Worm (Caenorhabditis elegans) whole organism, L1 larva: ENCODE measurements around the gene srx-119.
A peak's percentile ranks its signal among the peaks of the same experiment; 100 is the strongest.

Experiments
- aha-1 ChIP-seq: fragments of 150-350 bp; optimal IDR thresholded peaks from 2 replicates; lab custom pipeline; 2014; ENCODE audit warnings: missing biosample characterization, missing genetic modification characterization
- alr-1 ChIP-seq: fragments of 200-800 bp; sonication (Bioruptor generic); optimal IDR thresholded peaks from 2 replicates; lab custom pipeline; 2018; ENCODE audit warnings: borderline replicate concordance, mild to moderate bottlenecking, missing genetic modification characterization, missing compliant biosample characterization
- ceh-63 ChIP-seq: fragments of 200-800 bp; sonication (Bioruptor generic); optimal IDR thresholded peaks from 2 replicates; lab custom pipeline; 2018; ENCODE audit warnings: mild to moderate bottlenecking, missing genetic modification characterization, missing compliant biosample characterization
- dpl-1 ChIP-seq, 3 experiments: fragments of 150-350 bp in 2 of 3; sonication (generic microtip) in 1 of 3; optimal IDR thresholded peaks; 2 replicates each; lab custom pipeline; 2014 to 2017; ENCODE audit warnings: missing biosample characterization in 3 of 3, missing genetic modification characterization in 3 of 3, missing genetic modification reagents in 3 of 3
- efl-1 ChIP-seq, 4 experiments: fragments of 150-350 bp; optimal IDR thresholded peaks in 3 of 4; peaks in 1 of 4; 1 replicate in 1 of 4; 2 replicates in 3 of 4; lab custom pipeline; 2014; ENCODE audit warnings: missing biosample characterization in 2 of 4, missing genetic modification characterization in 2 of 4, missing genetic modification reagents in 2 of 4
- elt-2 ChIP-seq: sonication (generic microtip); optimal IDR thresholded peaks from 2 replicates; lab custom pipeline; 2016; ENCODE audit warnings: missing genetic modification characterization, mild to moderate bottlenecking, inconsistent platforms, missing compliant biosample characterization, missing genetic modification reagents
- fkh-8 ChIP-seq: sonication (generic microtip); optimal IDR thresholded peaks from 2 replicates; lab custom pipeline; 2016; ENCODE audit warnings: mild to moderate bottlenecking, missing genetic modification characterization, missing compliant biosample characterization
- lin-35 ChIP-seq, 2 experiments: fragments of 150-350 bp; optimal IDR thresholded peaks; 2 replicates each; lab custom pipeline; 2014; ENCODE audit warnings: missing biosample characterization in 2 of 2, missing genetic modification characterization in 2 of 2, missing genetic modification reagents in 2 of 2
- nhr-20 ChIP-seq: sonication (generic microtip); optimal IDR thresholded peaks from 2 replicates; lab custom pipeline; 2016; ENCODE audit warnings: mild to moderate bottlenecking, missing genetic modification characterization, missing compliant biosample characterization
- nhr-47 ChIP-seq: sonication (generic microtip); optimal IDR thresholded peaks from 2 replicates; lab custom pipeline; 2016; ENCODE audit warnings: mild to moderate bottlenecking, missing genetic modification characterization, moderate library complexity, missing compliant biosample characterization
- pag-3 ChIP-seq: sonication (generic microtip); optimal IDR thresholded peaks from 2 replicates; lab custom pipeline; 2017; ENCODE audit warnings: missing genetic modification characterization, mild to moderate bottlenecking, missing compliant biosample characterization, antibody characterized with exemption, borderline replicate concordance; ENCODE audit not compliant: insufficient read depth
- pax-3 ChIP-seq: fragments of 200-800 bp; sonication (Bioruptor generic); optimal IDR thresholded peaks from 2 replicates; lab custom pipeline; 2018; ENCODE audit warnings: mild to moderate bottlenecking, missing genetic modification characterization, moderate library complexity, missing compliant biosample characterization
- vab-15 ChIP-seq: sonication (generic microtip); optimal IDR thresholded peaks from 2 replicates; lab custom pipeline; 2017; ENCODE audit warnings: missing genotype, mild to moderate bottlenecking, missing genetic modification characterization, missing compliant biosample characterization

Gene srx-119

DNA sequence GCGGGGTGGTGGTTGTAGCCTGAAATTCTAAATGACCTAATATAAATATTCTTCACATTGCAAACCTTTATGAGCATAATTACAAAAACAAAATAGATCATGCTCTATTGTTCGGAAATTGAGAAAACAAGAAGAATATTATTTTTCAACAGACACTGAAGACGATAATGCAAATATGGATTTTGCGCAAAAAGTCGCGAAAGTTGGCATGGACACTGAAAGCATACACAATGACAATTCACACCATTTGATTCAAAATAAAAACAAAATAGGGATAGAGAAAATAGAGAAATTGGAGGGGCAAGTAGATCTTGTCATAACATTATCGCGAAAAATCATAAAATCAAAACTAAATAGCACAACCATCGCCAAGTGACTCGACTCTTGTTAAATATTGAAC lies 44.7 kb downstream of the srx-119 start, which contains the start of gene Y38E10A.35:
TSS of gene Y38E10A.35 (minus strand) at position 101 of the 400 bp plus-strand sequence.
- no peak for TF ChIP-seq lin-35 (GFP tag; optimal IDR thresholded peaks at IDR 0.05; lab: Kevin White, UChicago)
- TF ChIP-seq, all 84 proteins: peak for 0

DNA sequence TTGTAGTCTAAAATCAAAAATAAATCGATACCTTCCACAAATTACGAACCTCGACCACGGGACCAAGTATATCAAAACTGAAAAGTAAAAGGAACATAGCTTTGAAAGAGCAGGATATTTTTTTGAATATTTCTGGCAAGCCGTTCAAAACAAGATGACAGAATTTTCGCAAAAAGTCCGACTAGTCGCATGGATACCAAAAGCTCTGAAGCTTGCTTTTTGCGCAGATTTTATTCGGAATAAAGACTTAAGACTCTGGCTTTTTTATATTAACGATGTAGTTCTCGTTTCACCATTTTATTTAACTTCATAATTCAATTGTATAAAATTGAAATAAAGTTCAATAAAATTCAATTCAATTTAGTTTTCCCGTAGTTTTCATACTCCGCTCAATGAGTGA lies 45.5 kb downstream of the srx-119 start, which contains the start of gene Y38E10A.2:
TSS of gene Y38E10A.2 (minus strand) at position 101 of the 400 bp plus-strand sequence.
- TF ChIP-seq vab-15 (tag; lab: Kevin White, UChicago) (no peak), alr-1 (tag; lab: Kevin White, UChicago) (no peak), fkh-8 (tag; lab: Kevin White, UChicago) (no peak), nhr-47 (no peak), nhr-20 (tag; lab: Kevin White, UChicago) (no peak), ceh-63 (no peak), dpl-1 (GFP tag; optimal IDR thresholded peaks at IDR 0.05; lab: Kevin White, UChicago) (no peak)

DNA sequence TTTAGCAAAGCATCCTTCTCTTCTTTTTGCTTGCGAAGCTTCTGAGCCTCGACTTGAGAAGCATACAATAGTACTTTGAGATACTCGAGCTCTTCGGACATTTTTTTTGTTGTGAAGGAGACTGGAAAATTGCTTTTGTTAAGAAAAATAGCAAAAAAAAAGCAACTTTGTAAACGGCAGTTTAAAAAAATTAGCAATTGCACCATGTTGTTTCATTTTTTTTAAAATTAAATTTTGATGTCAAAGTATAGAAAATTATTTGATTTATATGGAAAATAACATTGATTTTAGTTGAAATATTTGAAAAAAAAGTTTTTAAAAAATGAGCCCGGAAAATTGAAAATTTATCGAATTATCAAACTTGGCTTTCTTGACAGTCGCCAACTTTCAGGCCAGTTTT lies 46.6 kb downstream of the srx-119 start, which contains the start of gene Y38E10A.3:
TSS of gene Y38E10A.3 (minus strand) at position 101 of the 400 bp plus-strand sequence.
- TF ChIP-seq pag-3 (no peak), efl-1 (optimal IDR thresholded peaks at IDR 0.05; lab: Kevin White, UChicago) (no peak), efl-1 (GFP tag; optimal IDR thresholded peaks at IDR 0.05 in 1 of 2; lab: Kevin White, UChicago) (peak in 1 of 2 experiments; percentile 59)

DNA sequence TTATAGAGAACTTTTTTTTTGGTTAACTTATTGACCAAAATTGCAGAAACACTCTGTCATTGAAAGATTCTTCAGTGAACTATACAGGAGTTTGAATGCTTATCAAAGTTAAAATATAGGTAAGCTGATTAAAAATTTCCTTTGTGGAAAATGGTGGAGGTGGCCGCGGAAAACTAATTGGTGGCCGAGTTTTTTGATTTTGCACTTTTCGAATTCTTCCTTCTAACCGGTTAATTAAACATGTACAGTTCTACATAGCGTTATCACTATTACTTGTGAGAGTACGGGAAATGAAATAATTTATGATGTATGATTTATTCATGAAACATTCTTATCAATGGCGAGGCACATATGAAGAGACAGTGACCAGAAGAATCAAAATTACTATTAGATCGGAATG lies 49.7 kb downstream of the srx-119 start, which contains the start of gene clec-8:
TSS of gene clec-8 (minus strand) at position 308 of the 400 bp plus-strand sequence.
- TF ChIP-seq elt-2 (tag; lab: Kevin White, UChicago) (peak; percentile 72), aha-1 (no peak), pax-3 (tag; lab: Kevin White, UChicago) (no peak)
